Comparison of ENCODE assay signal across 1 fruit fly cellular context in the genomic region with DNA sequence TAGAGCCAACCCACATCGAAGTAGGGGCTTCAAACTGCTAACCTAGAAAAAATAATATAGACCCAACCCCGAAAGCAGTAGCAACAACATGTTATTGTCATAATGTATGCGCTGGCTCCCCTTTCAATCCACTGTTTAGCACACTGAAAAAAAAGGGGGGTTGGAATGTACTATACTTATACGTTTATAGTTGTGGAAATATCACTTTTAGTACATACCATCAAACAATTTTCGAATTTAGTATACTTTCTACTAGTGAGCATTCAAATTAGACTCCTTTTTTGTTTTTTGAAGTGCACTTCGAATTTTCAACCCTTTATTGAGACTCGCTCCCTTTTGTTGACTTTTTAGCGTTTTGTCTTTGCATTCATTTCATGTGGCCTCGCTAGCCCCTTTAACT.
TF ChIP-seq lines count a peak whose summit lies in the region.

No protein-coding gene starts in this region.

TF ChIP-seq in whole organism, embryonic, 481 proteins besides CTCF, POLR2A, EP300 and RAD21 (continued from another document and continues in another):
- TF ChIP-seq Gug (GFP tag; IDR thresholded peaks at IDR 0.05; lab: Robert Waterston, UW) (no peak), nmo (GFP tag; optimal IDR thresholded peaks at IDR 0.05; lab: Kevin White, UChicago) (peak; percentile 10), CG1233 (GFP tag; optimal IDR thresholded peaks at IDR 0.05; lab: Kevin White, UChicago) (no peak), E2f1 (GFP tag; IDR thresholded peaks at IDR 0.05; lab: Robert Waterston, UW) (no peak), Asciz (GFP tag; optimal IDR thresholded peaks at IDR 0.05; lab: Kevin White, UChicago) (no peak), tio (GFP tag; optimal IDR thresholded peaks at IDR 0.05; lab: Kevin White, UChicago) (no peak), CG2678 (tag; optimal IDR thresholded peaks at IDR 0.05; lab: Kevin White, UChicago) (peak; percentile 55), hbn (GFP tag; IDR thresholded peaks at IDR 0.05; lab: Robert Waterston, UW; ENCODE audit: partially characterized antibody) (no peak), tna (GFP tag; IDR thresholded peaks at IDR 0.05; lab: Robert Waterston, UW; ENCODE audit: partially characterized antibody) (no peak), lab (GFP tag; optimal IDR thresholded peaks at IDR 0.05; lab: Kevin White, UChicago) (peak; percentile 45), Hey (tag; optimal IDR thresholded peaks at IDR 0.05; lab: Kevin White, UChicago) (no peak), kah (GFP tag; optimal IDR thresholded peaks at IDR 0.05; lab: Kevin White, UChicago) (no peak), D19A (tag; optimal IDR thresholded peaks at IDR 0.05; lab: Kevin White, UChicago) (no peak), CG2889 (GFP tag; IDR thresholded peaks at IDR 0.05; lab: Robert Waterston, UW) (no peak), Jarid2 (GFP tag; optimal IDR thresholded peaks at IDR 0.05; lab: Kevin White, UChicago) (no peak), sima (GFP tag; optimal IDR thresholded peaks at IDR 0.05; lab: Kevin White, UChicago) (no peak), CG12391 (tag; optimal IDR thresholded peaks at IDR 0.05; lab: Kevin White, UChicago) (peak; percentile 18), tll (GFP tag; optimal IDR thresholded peaks at IDR 0.05; lab: Kevin White, UChicago) (no peak), ro (GFP tag; IDR thresholded peaks at IDR 0.05; lab: Robert Waterston, UW) (no peak), hth (optimal IDR thresholded peaks at IDR 0.05; lab: Kevin White, UChicago) (no peak), HmgZ (tag; optimal IDR thresholded peaks at IDR 0.05; lab: Kevin White, UChicago) (no peak), row (GFP tag; IDR thresholded peaks at IDR 0.05; lab: Robert Waterston, UW) (peak; percentile 56), Ssrp (tag; optimal IDR thresholded peaks at IDR 0.05; lab: Kevin White, UChicago) (no peak), CG10267 (tag; optimal IDR thresholded peaks at IDR 0.05; lab: Kevin White, UChicago) (no peak), scrt (GFP tag; optimal IDR thresholded peaks at IDR 0.05; lab: Kevin White, UChicago) (no peak), Ptx1 (GFP tag; IDR thresholded peaks at IDR 0.05; lab: Robert Waterston, UW) (peak; percentile 44; the same call in 1 of the 2 replicates), CG9609 (GFP tag; optimal IDR thresholded peaks at IDR 0.05; lab: Kevin White, UChicago) (no peak), CG7745 (tag; optimal IDR thresholded peaks at IDR 0.05; lab: Kevin White, UChicago) (no peak), seq (GFP tag; IDR thresholded peaks at IDR 0.05; lab: Robert Waterston, UW) (0 out of 2 replicates have a peak, but pooled peaks have one; percentile 29), CG30403 (GFP tag; optimal IDR thresholded peaks at IDR 0.05; lab: Kevin White, UChicago) (peak; percentile 25), onecut (GFP tag; IDR thresholded peaks at IDR 0.05; lab: Robert Waterston, UW) (no peak), CHES-1-like (GFP tag; optimal IDR thresholded peaks at IDR 0.05; lab: Kevin White, UChicago) (no peak), Hsf (GFP tag; optimal IDR thresholded peaks at IDR 0.05; lab: Kevin White, UChicago) (peak; percentile 9), CG32532 (GFP tag; IDR thresholded peaks at IDR 0.05; lab: Robert Waterston, UW) (peak; percentile 46; the same call in 1 of the 2 replicates), CG11695 (GFP tag; IDR thresholded peaks at IDR 0.05; lab: Robert Waterston, UW) (0 out of 3 replicates have a peak, but pooled peaks have one; percentile 37), CG9817 (tag; optimal IDR thresholded peaks at IDR 0.05; lab: Kevin White, UChicago) (no peak), CG17802 (tag; optimal IDR thresholded peaks at IDR 0.05; lab: Kevin White, UChicago) (no peak), ewg (GFP tag; optimal IDR thresholded peaks at IDR 0.05; lab: Kevin White, UChicago) (no peak), gt (GFP tag; IDR thresholded peaks at IDR 0.05; lab: Robert Waterston, UW) (no peak), crp (GFP tag; optimal IDR thresholded peaks at IDR 0.05; lab: Kevin White, UChicago) (no peak), Ada2b (GFP tag; IDR thresholded peaks at IDR 0.05; lab: Robert Waterston, UW) (peak; percentile 12; the same call in 1 of the 2 replicates), eyg (GFP tag; optimal IDR thresholded peaks at IDR 0.05; lab: Kevin White, UChicago) (no peak), CG15514 (GFP tag; optimal IDR thresholded peaks at IDR 0.05; lab: Kevin White, UChicago) (no peak), CG12071 (GFP tag; optimal IDR thresholded peaks at IDR 0.05; lab: Kevin White, UChicago) (no peak), Xrp1 (GFP tag; IDR thresholded peaks at IDR 0.05; lab: Robert Waterston, UW) (peak; percentile 40; the same call in 1 of the 2 replicates), CG18262 (tag; optimal IDR thresholded peaks at IDR 0.05; lab: Kevin White, UChicago) (peak; percentile 23), CG17385 (GFP tag; optimal IDR thresholded peaks at IDR 0.05; lab: Kevin White, UChicago) (peak; percentile 2), Hmr (GFP tag; optimal IDR thresholded peaks at IDR 0.05; lab: Kevin White, UChicago) (peak; percentile 18), Trl (optimal IDR thresholded peaks at IDR 0.05; lab: Kevin White, UChicago) (no peak), Trl (GFP tag; optimal IDR thresholded peaks at IDR 0.05; lab: Kevin White, UChicago) (no peak), da (GFP tag; optimal IDR thresholded peaks at IDR 0.05; lab: Kevin White, UChicago) (no peak), CG14710 (tag; optimal IDR thresholded peaks at IDR 0.05; lab: Kevin White, UChicago) (peak; percentile 2), ase (GFP tag; IDR thresholded peaks at IDR 0.05; lab: Robert Waterston, UW) (no peak), dmrt99B (tag; optimal IDR thresholded peaks at IDR 0.05; lab: Kevin White, UChicago) (peak; percentile 50), fd102C (GFP tag; optimal IDR thresholded peaks at IDR 0.05; lab: Kevin White, UChicago) (no peak), dpn (GFP tag; optimal IDR thresholded peaks at IDR 0.05; lab: Kevin White, UChicago) (peak in 1 of 2 experiments; percentile 17), Camta (GFP tag; optimal IDR thresholded peaks at IDR 0.05; lab: Kevin White, UChicago) (peak; percentile 1), jumu (GFP tag; optimal IDR thresholded peaks at IDR 0.05; lab: Kevin White, UChicago) (no peak), cad (GFP tag; optimal IDR thresholded peaks at IDR 0.05; lab: Kevin White, UChicago) (no peak), CG10147 (GFP tag; optimal IDR thresholded peaks at IDR 0.05; lab: Kevin White, UChicago) (no peak), CG12942 (GFP tag; optimal IDR thresholded peaks at IDR 0.05; lab: Kevin White, UChicago) (no peak), B-H2 (GFP tag; optimal IDR thresholded peaks at IDR 0.05; lab: Kevin White, UChicago) (no peak), CG4854 (GFP tag; optimal IDR thresholded peaks at IDR 0.05; lab: Kevin White, UChicago) (no peak), gsb-n (tag; optimal IDR thresholded peaks at IDR 0.05; lab: Kevin White, UChicago) (no peak), stc (GFP tag; IDR thresholded peaks at IDR 0.05; lab: Robert Waterston, UW) (0 out of 2 replicates have a peak, but pooled peaks have one; percentile 30), Dbx (GFP tag; IDR thresholded peaks at IDR 0.05; lab: Robert Waterston, UW) (0 out of 3 replicates have a peak, but pooled peaks have one; percentile 32), Nf-YA (GFP tag; IDR thresholded peaks at IDR 0.05; lab: Robert Waterston, UW) (no peak), cg (GFP tag; optimal IDR thresholded peaks at IDR 0.05; lab: Kevin White, UChicago) (no peak), repo (GFP tag; optimal IDR thresholded peaks at IDR 0.05; lab: Kevin White, UChicago) (no peak), grau (tag; optimal IDR thresholded peaks at IDR 0.05; lab: Kevin White, UChicago) (peak; percentile 27), Pdp1 (GFP tag; optimal IDR thresholded peaks at IDR 0.05; lab: Kevin White, UChicago) (peak in 1 of 2 experiments; percentile 12), CG15696 (tag; optimal IDR thresholded peaks at IDR 0.05; lab: Kevin White, UChicago) (no peak), CG9797 (GFP tag; optimal IDR thresholded peaks at IDR 0.05; lab: Kevin White, UChicago) (no peak), CG7839 (tag; optimal IDR thresholded peaks at IDR 0.05; lab: Kevin White, UChicago) (peak; percentile 55), sug (tag; optimal IDR thresholded peaks at IDR 0.05; lab: Kevin White, UChicago) (no peak), CG17359 (tag; optimal IDR thresholded peaks at IDR 0.05; lab: Kevin White, UChicago) (peak; percentile 26), br (optimal IDR thresholded peaks at IDR 0.05; lab: Kevin White, UChicago) (no peak), NK7.1 (GFP tag; optimal IDR thresholded peaks at IDR 0.05; lab: Kevin White, UChicago) (no peak), CG14014 (GFP tag; IDR thresholded peaks at IDR 0.05; lab: Robert Waterston, UW) (peak; percentile 41; the same call in 1 of the 2 replicates), CG11723 (GFP tag; optimal IDR thresholded peaks at IDR 0.05; lab: Kevin White, UChicago) (no peak), pnt (GFP tag; optimal IDR thresholded peaks at IDR 0.05; lab: Kevin White, UChicago) (no peak), Dfd (GFP tag; optimal IDR thresholded peaks at IDR 0.05; lab: Kevin White, UChicago) (no peak), CG18599 (GFP tag; optimal IDR thresholded peaks at IDR 0.05; lab: Kevin White, UChicago) (peak; percentile 65), CG13624 (GFP tag; optimal IDR thresholded peaks at IDR 0.05; lab: Kevin White, UChicago) (no peak), ci (GFP tag; IDR thresholded peaks at IDR 0.05; lab: Robert Waterston, UW) (peak; percentile 60; the same call in 1 of the 3 replicates), corto (GFP tag; optimal IDR thresholded peaks at IDR 0.05; lab: Kevin White, UChicago) (no peak), fd96Cb (tag; optimal IDR thresholded peaks at IDR 0.05; lab: Kevin White, UChicago) (peak; percentile 15), CG15601 (tag; optimal IDR thresholded peaks at IDR 0.05; lab: Kevin White, UChicago) (no peak), ind (GFP tag; optimal IDR thresholded peaks at IDR 0.05; lab: Kevin White, UChicago) (peak; percentile 33), HLH4C (GFP tag; IDR thresholded peaks at IDR 0.05; lab: Robert Waterston, UW; ENCODE audit: partially characterized antibody) (no peak), HLHmδ (GFP tag; optimal IDR thresholded peaks at IDR 0.05; lab: Kevin White, UChicago) (no peak), Atf3 (GFP tag; optimal IDR thresholded peaks at IDR 0.05; lab: Kevin White, UChicago) (no peak), CG4730 (GFP tag; IDR thresholded peaks at IDR 0.05; lab: Robert Waterston, UW) (0 out of 2 replicates have a peak, but pooled peaks have one; percentile 22), Optix (GFP tag; IDR thresholded peaks at IDR 0.05; lab: Robert Waterston, UW) (no peak), CG9727 (GFP tag; optimal IDR thresholded peaks at IDR 0.05; lab: Kevin White, UChicago) (peak; percentile 11), CG8944 (GFP tag; optimal IDR thresholded peaks at IDR 0.05; lab: Kevin White, UChicago) (no peak), Rfx (GFP tag; IDR thresholded peaks at IDR 0.05; lab: Robert Waterston, UW) (peak; percentile 35), bcd (GFP tag; optimal IDR thresholded peaks at IDR 0.05; lab: Kevin White, UChicago) (no peak), her (GFP tag; optimal IDR thresholded peaks at IDR 0.05; lab: Kevin White, UChicago) (no peak), Hr39 (optimal IDR thresholded peaks at IDR 0.05; lab: Kevin White, UChicago) (no peak), CG10462 (GFP tag; optimal IDR thresholded peaks at IDR 0.05; lab: Kevin White, UChicago) (no peak), CG2202 (tag; optimal IDR thresholded peaks at IDR 0.05; lab: Kevin White, UChicago) (no peak), D19B (GFP tag; optimal IDR thresholded peaks at IDR 0.05; lab: Kevin White, UChicago) (no peak), CG11504 (tag; optimal IDR thresholded peaks at IDR 0.05; lab: Kevin White, UChicago) (peak; percentile 54), Mes4 (GFP tag; optimal IDR thresholded peaks at IDR 0.05; lab: Kevin White, UChicago) (no peak), Ets65A (GFP tag; lab: Kevin White, UChicago) (no peak), so (GFP tag; IDR thresholded peaks at IDR 0.05; lab: Robert Waterston, UW) (0 out of 3 replicates have a peak, but pooled peaks have one; percentile 23), Hmx (GFP tag; optimal IDR thresholded peaks at IDR 0.05; lab: Kevin White, UChicago) (no peak), NC2β (GFP tag; optimal IDR thresholded peaks at IDR 0.05; lab: Kevin White, UChicago) (no peak), CG7786 (GFP tag; optimal IDR thresholded peaks at IDR 0.05; lab: Kevin White, UChicago) (no peak), prd (optimal IDR thresholded peaks at IDR 0.05; lab: Kevin White, UChicago) (no peak), prd (GFP tag; IDR thresholded peaks at IDR 0.05; lab: Robert Waterston, UW) (peak; percentile 31; the same call in 1 of the 3 replicates), CG4282 (GFP tag; optimal IDR thresholded peaks at IDR 0.05; lab: Kevin White, UChicago) (no peak), CG7556 (GFP tag; optimal IDR thresholded peaks at IDR 0.05; lab: Kevin White, UChicago) (peak; percentile 9), MESR4 (GFP tag; optimal IDR thresholded peaks at IDR 0.05; lab: Kevin White, UChicago) (no peak), kni (GFP tag; optimal IDR thresholded peaks at IDR 0.05; lab: Kevin White, UChicago) (no peak), pita (GFP tag; optimal IDR thresholded peaks at IDR 0.05; lab: Kevin White, UChicago) (no peak), ems (GFP tag; optimal IDR thresholded peaks at IDR 0.05; lab: Kevin White, UChicago) (no peak), pfk (GFP tag; optimal IDR thresholded peaks at IDR 0.05; lab: Kevin White, UChicago) (no peak), CG17361 (GFP tag; IDR thresholded peaks at IDR 0.05; lab: Robert Waterston, UW) (0 out of 3 replicates have a peak, but pooled peaks have one; percentile 18), Bgb (GFP tag; IDR thresholded peaks at IDR 0.05; lab: Robert Waterston, UW; ENCODE audit: partially characterized antibody) (no peak), CG7357 (GFP tag; IDR thresholded peaks at IDR 0.05; lab: Robert Waterston, UW) (peak; percentile 34; the same call in 1 of the 3 replicates), ken (GFP tag; IDR thresholded peaks at IDR 0.05; lab: Robert Waterston, UW) (no peak), CG17829 (tag; optimal IDR thresholded peaks at IDR 0.05; lab: Kevin White, UChicago) (no peak), CG3163 (GFP tag; optimal IDR thresholded peaks at IDR 0.05; lab: Kevin White, UChicago) (no peak), PHDP (tag; optimal IDR thresholded peaks at IDR 0.05; lab: Kevin White, UChicago) (no peak), ac (GFP tag; optimal IDR thresholded peaks at IDR 0.05; lab: Kevin White, UChicago) (no peak), lmd (GFP tag; IDR thresholded peaks at IDR 0.05; lab: Robert Waterston, UW) (peak; percentile 22; the same call in 1 of the 2 replicates), NFAT (GFP tag; IDR thresholded peaks at IDR 0.05; lab: Robert Waterston, UW) (no peak), Atf6 (GFP tag; IDR thresholded peaks at IDR 0.05; lab: Robert Waterston, UW) (peak; percentile 35; the same call in 1 of the 2 replicates)
